Fruit fly (Drosophila melanogaster): ENCODE measurements around the gene loj.

The loj gene

dm6 chr3L:6094697-6095096 is at the start of gene loj, which contains the start of gene CG10467:
Gene loj, plus strand, starts transcription at chr3L:6094987.
Gene CG10467, minus strand, starts transcription at chr3L:6094747.
- peak; percentile 92 for TF ChIP-seq CG7101 (tag; optimal IDR thresholded peaks at IDR 0.05)
- TF ChIP-seq Crg-1 (GFP tag; optimal IDR thresholded peaks at IDR 0.05): peak; percentile 77
- peak; percentile 93 for TF ChIP-seq CG7045 (GFP tag; optimal IDR thresholded peaks at IDR 0.05)
- peak; percentile 88 for TF ChIP-seq bab1 (GFP tag; optimal IDR thresholded peaks at IDR 0.05)
- TF ChIP-seq CG33017 (tag; optimal IDR thresholded peaks at IDR 0.05): peak; percentile 88
- TF ChIP-seq CG1620 (GFP tag; optimal IDR thresholded peaks at IDR 0.05): peak; percentile 88
- TF ChIP-seq toe (GFP tag; optimal IDR thresholded peaks at IDR 0.05): peak; percentile 84
- peak; percentile 31 for TF ChIP-seq cic (GFP tag; optimal IDR thresholded peaks at IDR 0.05)
- TF ChIP-seq CG12768 (GFP tag; optimal IDR thresholded peaks at IDR 0.05): peak; percentile 91
- TF ChIP-seq CG14711 (tag; optimal IDR thresholded peaks at IDR 0.05): peak; percentile 94
- TF ChIP-seq Mnt (GFP tag; optimal IDR thresholded peaks at IDR 0.05): peak; percentile 62
- no peak for TF ChIP-seq kay (GFP tag; ENCODE audit: borderline replicate concordance)
- peak; percentile 78 for TF ChIP-seq pad (GFP tag; optimal IDR thresholded peaks at IDR 0.05)
- peak; percentile 87 for TF ChIP-seq CG11617 (GFP tag; optimal IDR thresholded peaks at IDR 0.05)
- peak; percentile 75 for TF ChIP-seq Hr96 (GFP tag; optimal IDR thresholded peaks at IDR 0.05)
- peak; percentile 81 for TF ChIP-seq Clk (GFP tag; optimal IDR thresholded peaks at IDR 0.05)
- TF ChIP-seq cnc (optimal IDR thresholded peaks at IDR 0.05): no peak
- peak; percentile 88 for TF ChIP-seq CG5204 (GFP tag; optimal IDR thresholded peaks at IDR 0.05)
- TF ChIP-seq ovo (GFP tag; optimal IDR thresholded peaks at IDR 0.05): peak; percentile 86
- peak; percentile 69 for TF ChIP-seq tj (GFP tag; optimal IDR thresholded peaks at IDR 0.05)

DNA sequence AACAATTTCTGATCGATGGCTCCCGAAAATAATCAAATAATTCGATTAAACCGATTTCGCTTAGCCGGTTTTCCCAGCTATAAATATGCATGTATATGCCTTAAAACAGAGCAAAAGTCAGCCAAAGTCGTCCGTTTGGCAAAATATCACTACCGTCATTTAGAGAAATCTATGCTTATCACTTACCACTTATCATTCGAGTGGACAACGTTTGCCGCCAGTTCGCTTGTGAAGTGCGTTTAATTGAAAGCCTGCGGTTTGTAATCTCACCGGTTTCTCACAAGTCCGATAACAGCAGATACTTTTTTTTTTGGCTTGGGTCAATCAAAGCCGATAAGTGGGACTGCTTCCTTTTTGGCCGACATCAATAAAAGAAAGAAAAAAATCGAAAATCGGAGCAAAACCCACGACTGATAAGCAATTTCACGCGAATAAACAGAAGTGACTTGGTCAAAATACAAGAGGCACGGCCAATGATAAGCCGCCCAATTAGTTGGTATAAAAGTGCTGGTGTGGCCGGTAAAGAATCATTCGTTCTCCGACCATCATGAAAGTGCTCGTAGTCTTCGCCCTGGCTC is 44.5 kb upstream of the loj start, which contains the start of gene Jon65Aiii:
Jon65Aiii (plus strand) TSS at position 528 of the 578 bp plus-strand sequence.
- TF ChIP-seq CG33017 (tag; optimal IDR thresholded peaks at IDR 0.05) (no peak), Mnt (GFP tag; optimal IDR thresholded peaks at IDR 0.05) (no peak), cic (GFP tag; optimal IDR thresholded peaks at IDR 0.05) (peak; percentile 57)

DNA sequence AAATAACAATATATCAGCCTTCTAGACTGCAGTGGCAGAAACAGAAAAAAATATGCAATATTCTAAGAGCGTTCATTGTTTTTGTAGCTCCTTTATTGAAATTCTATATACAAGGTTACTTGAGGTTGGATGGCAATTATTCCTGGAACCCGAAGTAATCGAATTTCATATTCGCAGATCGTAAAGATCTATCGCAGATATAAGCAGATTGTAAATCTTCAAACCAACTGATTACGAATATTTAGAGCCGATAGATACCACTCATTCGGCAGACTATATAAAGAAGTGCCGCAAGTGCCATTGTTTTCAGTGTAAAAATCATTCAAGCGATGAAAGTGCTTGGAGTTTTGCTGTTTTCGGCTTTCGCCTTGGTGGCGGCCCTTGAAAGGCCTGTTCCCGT is 42.8 kb upstream of the loj start, which contains the start of gene Jon65Aii:
Jon65Aii (plus strand) TSS at position 301 of the 400 bp plus-strand sequence.
- TF ChIP-seq CG7045 (GFP tag; optimal IDR thresholded peaks at IDR 0.05) (no peak), kay (GFP tag; ENCODE audit: borderline replicate concordance) (peak; percentile 8)

DNA sequence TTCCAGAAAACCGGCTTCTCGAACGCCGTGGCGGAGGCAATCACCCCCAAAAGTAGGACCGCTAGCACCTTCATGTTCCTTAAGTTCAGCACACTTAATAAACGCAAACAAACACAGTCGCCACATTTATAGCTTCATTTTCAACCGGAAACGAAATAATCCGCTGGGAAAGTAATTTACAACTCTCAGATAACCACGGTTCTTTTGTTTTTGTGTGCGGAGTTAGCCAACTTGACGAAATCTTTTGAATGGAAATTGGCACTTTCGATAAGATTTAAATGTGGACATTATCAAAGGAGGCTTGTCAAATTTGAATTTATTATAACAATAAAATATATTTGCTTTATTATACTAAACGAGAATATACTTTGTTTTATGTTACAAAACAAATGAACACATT is 40.4 kb upstream of the loj start, which contains the start of gene Jon65Ai:
Jon65Ai (minus strand) TSS at position 101 of the 400 bp plus-strand sequence.
- TF ChIP-seq bab1 (GFP tag; optimal IDR thresholded peaks at IDR 0.05): no peak
- TF ChIP-seq CG7101 (tag; optimal IDR thresholded peaks at IDR 0.05): no peak
- no peak for TF ChIP-seq CG5204 (GFP tag; optimal IDR thresholded peaks at IDR 0.05)
- no peak for TF ChIP-seq ovo (GFP tag; optimal IDR thresholded peaks at IDR 0.05)
- TF ChIP-seq Clk (GFP tag; optimal IDR thresholded peaks at IDR 0.05): no peak
- no peak for TF ChIP-seq CG1620 (GFP tag; optimal IDR thresholded peaks at IDR 0.05)
- no peak for TF ChIP-seq cnc (optimal IDR thresholded peaks at IDR 0.05)
- TF ChIP-seq CG33017 (tag; optimal IDR thresholded peaks at IDR 0.05): no peak
- no peak for TF ChIP-seq CG7045 (GFP tag; optimal IDR thresholded peaks at IDR 0.05)

- TF ChIP-seq ovo (GFP tag; optimal IDR thresholded peaks at IDR 0.05) (peak; percentile 3), CG12768 (GFP tag; optimal IDR thresholded peaks at IDR 0.05) (no peak), Hr96 (GFP tag; optimal IDR thresholded peaks at IDR 0.05) (peak; percentile 11), bab1 (GFP tag; optimal IDR thresholded peaks at IDR 0.05) (peak; percentile 19), pad (GFP tag; optimal IDR thresholded peaks at IDR 0.05) (no peak)
Measured at dm6 chr3L:6054803-6055202, 40.0 kb upstream of the loj start, which contains the start of gene tant. Gene tant, plus strand, starts transcription at chr3L:6055136.

- TF ChIP-seq Mnt (GFP tag; optimal IDR thresholded peaks at IDR 0.05) (no peak), CG1620 (GFP tag; optimal IDR thresholded peaks at IDR 0.05) (no peak), CG11617 (GFP tag; optimal IDR thresholded peaks at IDR 0.05) (no peak), pad (GFP tag; optimal IDR thresholded peaks at IDR 0.05) (no peak), CG7101 (tag; optimal IDR thresholded peaks at IDR 0.05) (no peak), CG12768 (GFP tag; optimal IDR thresholded peaks at IDR 0.05) (no peak), Crg-1 (GFP tag; optimal IDR thresholded peaks at IDR 0.05) (no peak), CG14711 (tag; optimal IDR thresholded peaks at IDR 0.05) (no peak), tj (GFP tag; optimal IDR thresholded peaks at IDR 0.05) (no peak), kay (GFP tag; ENCODE audit: borderline replicate concordance) (no peak), Clk (GFP tag; optimal IDR thresholded peaks at IDR 0.05) (no peak), cnc (optimal IDR thresholded peaks at IDR 0.05) (no peak), CG7045 (GFP tag; optimal IDR thresholded peaks at IDR 0.05) (no peak), cic (GFP tag; optimal IDR thresholded peaks at IDR 0.05) (no peak), CG5204 (GFP tag; optimal IDR thresholded peaks at IDR 0.05) (no peak), toe (GFP tag; optimal IDR thresholded peaks at IDR 0.05) (no peak), CG33017 (tag; optimal IDR thresholded peaks at IDR 0.05) (no peak), ovo (GFP tag; optimal IDR thresholded peaks at IDR 0.05) (no peak), Hr96 (GFP tag; optimal IDR thresholded peaks at IDR 0.05) (no peak), bab1 (GFP tag; optimal IDR thresholded peaks at IDR 0.05) (no peak)
Measured at dm6 chr3L:6059062-6059708, 35.6 kb upstream of the loj start, which contains the start of gene CG6592. Gene CG6592, plus strand, starts transcription at chr3L:6059658.
